Worm (Caenorhabditis elegans) whole organism, L2 larva: ENCODE data around the gene ttr-26.

Experiments used
- F13H6.1 ChIP-seq: sonication (generic microtip); optimal IDR thresholded peaks from 2 replicates; lab custom pipeline; 2016; ENCODE audit warnings: missing genetic modification characterization, missing compliant biosample characterization
- crh-2 ChIP-seq: sonication (generic microtip); optimal IDR thresholded peaks from 2 replicates; lab custom pipeline; 2017; ENCODE audit warnings: missing biosample characterization, missing genetic modification characterization
- nhr-11 ChIP-seq: fragments of 150-350 bp; optimal IDR thresholded peaks from 2 replicates; lab custom pipeline; 2014; ENCODE audit warnings: missing biosample characterization, missing genetic modification characterization
- nhr-77 ChIP-seq: fragments of 150-350 bp; optimal IDR thresholded peaks from 2 replicates; lab custom pipeline; 2014; ENCODE audit warnings: missing biosample characterization, missing genetic modification characterization
- skn-1 ChIP-seq: sonication (generic microtip); optimal IDR thresholded peaks from 2 replicates; lab custom pipeline; 2017; ENCODE audit warnings: missing biosample characterization, missing genetic modification characterization
- snpc-4 ChIP-seq: fragments of 150-350 bp; optimal IDR thresholded peaks from 2 replicates; lab custom pipeline; 2014; ENCODE audit warnings: missing biosample characterization, missing genetic modification characterization
- unc-62 ChIP-seq: fragments of 150-350 bp; optimal IDR thresholded peaks from 2 replicates; lab custom pipeline; 2014; ENCODE audit warnings: missing biosample characterization, missing genetic modification reagents, missing genetic modification characterization

ce11 chrV:18536015-18536414 is 24.1 kb downstream of the ttr-26 start:
- TF ChIP-seq nhr-77 (tag; lab: Kevin White, UChicago) (no peak), nhr-11 (no peak), snpc-4 (tag; lab: Kevin White, UChicago) (no peak), F13H6.1 (tag; lab: Kevin White, UChicago) (no peak), skn-1 (no peak), crh-2 (tag; lab: Kevin White, UChicago) (no peak), unc-62 (GFP tag; lab: Kevin White, UChicago) (no peak)
